Worm (Caenorhabditis elegans) whole organism, L4/young adult: ENCODE data around the gene rars-2.

Experiments
- W03F9.2 ChIP-seq: fragments of 150-350 bp; optimal IDR thresholded peaks from 2 replicates; lab custom pipeline; 2014; ENCODE audit warnings: missing biosample characterization, missing genetic modification characterization
- dao-5 ChIP-seq: sonication (generic microtip); optimal IDR thresholded peaks from 2 replicates; lab custom pipeline; 2016; ENCODE audit warnings: missing genotype, missing genetic modification characterization, moderate library complexity, missing compliant biosample characterization
- him-1 ChIP-seq: sonication (generic microtip); optimal IDR thresholded peaks from 2 replicates; lab custom pipeline; 2016; ENCODE audit warnings: missing genotype, missing genetic modification reagents, missing genetic modification characterization, missing compliant biosample characterization

ce11 chrII:6170236-6170635 is 44.9 kb downstream of the rars-2 start:
- TF ChIP-seq him-1 (tag; lab: Kevin White, UChicago) (no peak), W03F9.2 (tag; lab: Kevin White, UChicago) (no peak), dao-5 (tag; lab: Kevin White, UChicago) (no peak)
